Worm (Caenorhabditis elegans) whole organism, young adult: ENCODE measurements around the gene comt-3.

Experiments
- B0019.2 ChIP-seq: fragments of 200-800 bp; sonication (Bioruptor generic); conservative IDR thresholded peaks from 2 replicates; pipeline ENCODE4 v1.3.6; 2022; ENCODE audit warnings: missing genetic modification reagents, missing genetic modification characterization, missing compliant biosample characterization
- dpl-1 ChIP-seq: fragments of 150-350 bp; optimal IDR thresholded peaks from 2 replicates; lab custom pipeline; 2014; ENCODE audit warnings: missing biosample characterization, missing genetic modification reagents, missing genetic modification characterization
- lin-54 ChIP-seq: fragments of 200-800 bp; sonication (Bioruptor generic); optimal IDR thresholded peaks from 2 replicates; lab custom pipeline; 2018; ENCODE audit warnings: mild to moderate bottlenecking, missing genetic modification characterization, missing compliant biosample characterization
- mel-28 ChIP-seq: sonication (generic microtip); optimal IDR thresholded peaks from 2 replicates; lab custom pipeline; 2016; ENCODE audit warnings: borderline replicate concordance, mild to moderate bottlenecking, missing genetic modification characterization, missing compliant biosample characterization
- nhr-80 ChIP-seq: sonication (generic microtip); optimal IDR thresholded peaks from 2 replicates; lab custom pipeline; 2016; ENCODE audit warnings: missing genetic modification characterization, missing compliant biosample characterization
- rec-8 ChIP-seq, 2 experiments: sonication (generic microtip); optimal IDR thresholded peaks; 2 replicates each; lab custom pipeline; 2016; ENCODE audit warnings: mild to moderate bottlenecking in 2 of 2, missing genetic modification characterization in 2 of 2, missing genetic modification reagents in 2 of 2, missing genotype in 2 of 2, missing biosample characterization in 1 of 2, missing compliant biosample characterization in 1 of 2, moderate library complexity in 1 of 2
- ztf-6 ChIP-seq: fragments of 200-800 bp; sonication (Bioruptor generic); IDR thresholded peaks from 2 replicates; pipeline ENCODE4 v1.3.6; 2022; ENCODE audit warnings: missing genetic modification reagents, missing genetic modification characterization, missing compliant biosample characterization

ce11 chrV:2057324-2057723, at the start of gene comt-3:
- TF ChIP-seq mel-28 (tag; lab: Kevin White, UChicago) (no peak), dpl-1 (GFP tag; lab: Kevin White, UChicago) (no peak), nhr-80 (tag; lab: Kevin White, UChicago) (no peak), B0019.2 (GFP tag; lab: Robert Waterston, UW) (no peak), lin-54 (no peak), rec-8 (tag; optimal IDR thresholded peaks at IDR 0.05; lab: Kevin White, UChicago) (no peak), ztf-6 (GFP tag; lab: Robert Waterston, UW) (no peak)
